Worm (Caenorhabditis elegans): ENCODE results near the gene hrde-1.

Gene hrde-1

DNA sequence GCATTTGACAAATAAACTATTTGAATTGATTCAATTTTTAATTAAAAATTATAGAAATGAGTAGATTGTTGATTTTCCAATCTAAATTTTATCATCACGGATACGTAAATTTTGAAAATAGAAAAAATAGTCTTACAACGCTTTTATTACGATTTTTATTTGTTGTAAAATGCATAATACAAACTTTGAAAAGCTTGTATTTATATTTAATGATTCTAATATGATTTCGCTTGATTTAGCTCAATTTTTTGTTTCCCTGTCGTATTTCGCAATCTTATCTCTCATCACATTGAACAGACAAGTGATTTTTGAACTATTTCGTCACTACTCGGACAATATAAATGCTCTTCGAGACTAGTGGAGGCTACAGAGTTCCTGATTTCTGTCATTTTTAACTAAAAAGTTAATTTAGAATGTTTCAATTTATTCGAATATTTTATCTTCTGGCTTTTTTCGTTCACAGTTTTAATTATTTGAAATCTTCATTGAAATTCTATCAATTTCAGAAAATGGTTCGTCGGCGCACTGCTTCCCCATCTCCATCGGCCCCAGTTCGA lies 24.3 kb downstream of the hrde-1 start, which contains the start of the genes wht-3 and har-1:
Gene wht-3 (minus strand): TSS at position 51 of the 557 bp plus-strand sequence.
Gene har-1 (plus strand): TSS at position 507 of the 557 bp plus-strand sequence.
- TF ChIP-seq sma-9 (GFP tag; optimal IDR thresholded peaks at IDR 0.05), result peak; percentile 7
- TF ChIP-seq sma-9 (tag; optimal IDR thresholded peaks at IDR 0.05), result no peak
- TF ChIP-seq ztf-4 (tag; optimal IDR thresholded peaks at IDR 0.05), result no peak
- TF ChIP-seq lsy-2 (tag; optimal IDR thresholded peaks at IDR 0.05), result peak in 1 of 2 experiments; percentile 39

DNA sequence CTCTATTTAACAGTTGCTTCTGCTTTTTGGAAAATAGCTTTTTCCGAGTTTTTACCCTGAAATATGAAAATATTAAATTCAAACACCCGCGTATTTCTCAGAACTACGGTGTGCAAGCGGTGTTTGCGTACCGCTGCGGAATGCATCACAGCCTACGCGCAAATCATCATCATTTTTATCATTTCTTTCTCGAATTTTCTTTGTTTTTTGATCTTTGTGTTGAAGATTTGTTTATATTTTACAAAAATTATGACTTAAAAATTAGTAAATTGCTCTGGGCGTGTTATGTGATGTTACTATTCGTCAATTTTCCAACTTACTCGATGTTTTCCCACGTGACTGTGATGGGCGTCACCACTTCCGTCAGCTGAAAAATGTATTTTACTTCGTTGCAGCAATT lies 25.0 kb downstream of the hrde-1 start:
- TF ChIP-seq lin-11 (tag; optimal IDR thresholded peaks at IDR 0.05), result peak; percentile 54
- peak; percentile 1 for TF ChIP-seq mab-5 (tag; optimal IDR thresholded peaks at IDR 0.05)
- no peak for TF ChIP-seq nhr-11 (tag; optimal IDR thresholded peaks at IDR 0.05)
- TF ChIP-seq sma-9 (GFP tag; optimal IDR thresholded peaks at IDR 0.05), result peak; percentile 73
- no peak for TF ChIP-seq sma-9 (tag; optimal IDR thresholded peaks at IDR 0.05)
- no peak for TF ChIP-seq ztf-11 (tag; optimal IDR thresholded peaks at IDR 0.05)
- TF ChIP-seq ama-1 (optimal IDR thresholded peaks at IDR 0.05), result peak; percentile 56
- TF ChIP-seq F13H6.1 (tag; optimal IDR thresholded peaks at IDR 0.05), result peak; percentile 40
- peak; percentile 74 for TF ChIP-seq crh-2 (tag; optimal IDR thresholded peaks at IDR 0.05)
- no peak for TF ChIP-seq R02D3.7 (tag; optimal IDR thresholded peaks at IDR 0.05)
- peak; percentile 52 for TF ChIP-seq nhr-21 (tag; optimal IDR thresholded peaks at IDR 0.05)
- TF ChIP-seq dmd-4 (tag; optimal IDR thresholded peaks at IDR 0.05), result no peak
- TF ChIP-seq ZK546.5 (tag; optimal IDR thresholded peaks at IDR 0.05), result no peak
- no peak for TF ChIP-seq nhr-25 (tag; optimal IDR thresholded peaks at IDR 0.05)
- TF ChIP-seq mdl-1 (tag; optimal IDR thresholded peaks at IDR 0.05), result peak in 1 of 2 experiments; percentile 4
- TF ChIP-seq nhr-77 (tag; optimal IDR thresholded peaks at IDR 0.05), result no peak
- no peak for TF ChIP-seq nhr-237 (tag; optimal IDR thresholded peaks at IDR 0.05)
- TF ChIP-seq ztf-1 (GFP tag; conservative IDR thresholded peaks at IDR 0.05), result no peak
- TF ChIP-seq lsy-2 (tag; optimal IDR thresholded peaks at IDR 0.05), result peak; percentile 93 to 99
- TF ChIP-seq unc-62 (GFP tag; optimal IDR thresholded peaks at IDR 0.05), result no peak
- peak; percentile 32 for TF ChIP-seq blmp-1 (tag; optimal IDR thresholded peaks at IDR 0.05; ENCODE audit: insufficient read depth)
- no peak for TF ChIP-seq peb-1 (tag; optimal IDR thresholded peaks at IDR 0.05)
- TF ChIP-seq ceh-16 (tag; optimal IDR thresholded peaks at IDR 0.05), result no peak
- peak; percentile 68 for TF ChIP-seq fos-1 (tag; optimal IDR thresholded peaks at IDR 0.05)
- peak; percentile 61 for TF ChIP-seq lin-13 (GFP tag; optimal IDR thresholded peaks at IDR 0.05)
- TF ChIP-seq nhr-129 (tag; optimal IDR thresholded peaks at IDR 0.05), result peak; percentile 72
- peak; percentile 88 for TF ChIP-seq unc-55 (GFP tag; optimal IDR thresholded peaks at IDR 0.05)
- TF ChIP-seq ztf-4 (tag; optimal IDR thresholded peaks at IDR 0.05), result peak; percentile 3
- no peak for TF ChIP-seq ceh-82 (tag; optimal IDR thresholded peaks at IDR 0.05)
- TF ChIP-seq C34F6.9 (tag; optimal IDR thresholded peaks at IDR 0.05), result peak; percentile 83
- no peak for TF ChIP-seq nhr-23 (tag; optimal IDR thresholded peaks at IDR 0.05)
- no peak for TF ChIP-seq elt-3 (tag; optimal IDR thresholded peaks at IDR 0.05)
- TF ChIP-seq gmeb-1 (tag; optimal IDR thresholded peaks at IDR 0.05), result peak; percentile 96
- peak; percentile 77 for TF ChIP-seq sma-3 (GFP tag; optimal IDR thresholded peaks at IDR 0.05)
- TF ChIP-seq unc-39 (tag; optimal IDR thresholded peaks at IDR 0.05), result no peak

DNA sequence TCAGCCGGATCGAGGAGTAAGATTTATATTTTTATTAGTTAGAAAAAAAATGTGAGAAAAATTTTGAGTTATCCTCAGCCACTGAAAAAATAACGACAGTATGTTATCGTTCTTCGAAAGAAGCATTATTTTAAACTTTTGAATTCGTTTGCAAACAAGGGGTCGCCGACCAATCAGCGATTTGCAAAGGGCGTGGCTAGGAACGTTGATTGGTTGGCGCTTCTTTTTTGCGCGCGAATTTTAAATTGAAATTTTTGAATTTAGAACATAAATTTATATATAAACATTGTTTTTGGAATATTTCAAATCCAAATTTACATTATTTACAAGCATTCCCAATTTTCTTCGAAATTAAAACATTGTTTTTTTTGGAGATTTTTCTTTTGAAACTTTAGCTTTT lies 32.8 kb downstream of the hrde-1 start:
- TF ChIP-seq ZK546.5 (tag; optimal IDR thresholded peaks at IDR 0.05), result no peak
- no peak for TF ChIP-seq sma-9 (GFP tag; optimal IDR thresholded peaks at IDR 0.05)
- TF ChIP-seq sma-9 (tag; optimal IDR thresholded peaks at IDR 0.05), result no peak
- no peak for TF ChIP-seq ceh-16 (tag; optimal IDR thresholded peaks at IDR 0.05)
- no peak for TF ChIP-seq lin-11 (tag; optimal IDR thresholded peaks at IDR 0.05)
- TF ChIP-seq nhr-129 (tag; optimal IDR thresholded peaks at IDR 0.05), result no peak
- no peak for TF ChIP-seq C34F6.9 (tag; optimal IDR thresholded peaks at IDR 0.05)
- no peak for TF ChIP-seq nhr-25 (tag; optimal IDR thresholded peaks at IDR 0.05)
- TF ChIP-seq elt-3 (tag; optimal IDR thresholded peaks at IDR 0.05), result no peak
- no peak for TF ChIP-seq nhr-21 (tag; optimal IDR thresholded peaks at IDR 0.05)
- TF ChIP-seq mbf-1 (tag; optimal IDR thresholded peaks at IDR 0.05), result no peak
- no peak for TF ChIP-seq aly-2 (tag; optimal IDR thresholded peaks at IDR 0.05)
- no peak for TF ChIP-seq zag-1 (tag; optimal IDR thresholded peaks at IDR 0.05)
- TF ChIP-seq sma-3 (GFP tag; optimal IDR thresholded peaks at IDR 0.05), result no peak
- no peak for TF ChIP-seq ceh-82 (tag; optimal IDR thresholded peaks at IDR 0.05)
- TF ChIP-seq ztf-11 (tag; optimal IDR thresholded peaks at IDR 0.05), result no peak
- no peak for TF ChIP-seq unc-39 (tag; optimal IDR thresholded peaks at IDR 0.05)
- TF ChIP-seq nhr-11 (tag; optimal IDR thresholded peaks at IDR 0.05), result no peak
- TF ChIP-seq mab-5 (tag; optimal IDR thresholded peaks at IDR 0.05), result no peak
- no peak for TF ChIP-seq elt-1 (tag; optimal IDR thresholded peaks at IDR 0.05)
- TF ChIP-seq nhr-6 (tag; optimal IDR thresholded peaks at IDR 0.05), result no peak
